Fruit fly (Drosophila melanogaster) whole organism, embryonic: ENCODE data around the gene spn-B.

Source experiments
- Aef1 ChIP-seq: fragments of 200-800 bp; sonication (Bioruptor generic); IDR thresholded peaks from 3 replicates; pipeline ENCODE4 v1.3.6; 2022; ENCODE audit warnings: missing biosample characterization, missing genetic modification characterization
- Atf6 ChIP-seq: fragments of 200-800 bp; sonication (Bioruptor generic); IDR thresholded peaks from 2 replicates; pipeline ENCODE4 v1.3.6; 2022; ENCODE audit warnings: missing biosample characterization, missing genetic modification characterization
- CG10274 ChIP-seq: fragments of 200-800 bp; sonication (Bioruptor generic); optimal IDR thresholded peaks from 3 replicates; lab custom pipeline; 2017; ENCODE audit warnings: missing biosample characterization, mild to moderate bottlenecking, missing genetic modification characterization
- CG10959 ChIP-seq: fragments of 200-800 bp; sonication (Bioruptor generic); IDR thresholded peaks from 2 replicates; pipeline ENCODE4 v1.3.6; 2022; ENCODE audit warnings: missing biosample characterization, missing genetic modification characterization
- CG11695 ChIP-seq: fragments of 200-800 bp; sonication (Bioruptor generic); IDR thresholded peaks from 3 replicates; pipeline ENCODE4 v1.3.6; 2022; ENCODE audit warnings: missing biosample characterization, missing genetic modification characterization
- CG12071 ChIP-seq: fragments of 200-800 bp; sonication (Bioruptor generic); optimal IDR thresholded peaks from 3 replicates; lab custom pipeline; 2018; ENCODE audit warnings: missing biosample characterization, mild to moderate bottlenecking, missing genetic modification characterization
- CG12219 ChIP-seq: fragments of 200-800 bp; sonication (Bioruptor generic); optimal IDR thresholded peaks from 3 replicates; lab custom pipeline; 2018; ENCODE audit warnings: missing biosample characterization, mild to moderate bottlenecking, missing genetic modification characterization
- CG12942 ChIP-seq: fragments of 200-800 bp; sonication (Bioruptor generic); optimal IDR thresholded peaks from 3 replicates; lab custom pipeline; 2016; ENCODE audit warnings: missing biosample characterization, missing genetic modification characterization
- CG13296 ChIP-seq: fragments of 200-800 bp; sonication (Bioruptor generic); optimal IDR thresholded peaks from 3 replicates; lab custom pipeline; 2018; ENCODE audit warnings: missing biosample characterization, mild to moderate bottlenecking, missing genetic modification characterization
- CG13424 ChIP-seq: fragments of 200-800 bp; sonication (Bioruptor generic); optimal IDR thresholded peaks from 2 replicates; lab custom pipeline; 2019; ENCODE audit warnings: missing biosample characterization, mild to moderate bottlenecking, missing genetic modification characterization, moderate library complexity
- CG16815 ChIP-seq: fragments of 200-800 bp; sonication (Bioruptor generic); optimal IDR thresholded peaks from 3 replicates; lab custom pipeline; 2017; ENCODE audit warnings: missing biosample characterization, mild to moderate bottlenecking, missing genetic modification characterization
- CG17829 ChIP-seq: fragments of 200-800 bp; optimal IDR thresholded peaks from 2 replicates; lab custom pipeline; 2019; ENCODE audit warnings: missing biosample characterization, mild to moderate bottlenecking, missing genetic modification characterization, moderate library complexity
- CG2199 ChIP-seq: fragments of 200-800 bp; sonication (Bioruptor generic); IDR thresholded peaks from 3 replicates; pipeline ENCODE4 v1.3.6; 2022; ENCODE audit warnings: missing biosample characterization, missing genetic modification characterization
- CG34422 ChIP-seq: fragments of 200-800 bp; sonication (Bioruptor generic); IDR thresholded peaks from 3 replicates; pipeline ENCODE4 v1.3.6; 2022; ENCODE audit warnings: missing biosample characterization, missing genetic modification characterization
- CG43689 ChIP-seq: fragments of 200-800 bp; sonication (Bioruptor generic); IDR thresholded peaks from 2 replicates; pipeline ENCODE4 v1.3.6; 2022; ENCODE audit warnings: missing biosample characterization, missing genetic modification characterization
- CG6765 ChIP-seq: fragments of 200-800 bp; sonication (Bioruptor generic); optimal IDR thresholded peaks from 3 replicates; lab custom pipeline; 2017; ENCODE audit warnings: missing biosample characterization, mild to moderate bottlenecking, missing genetic modification characterization
- CG7271 ChIP-seq: fragments of 200-800 bp; sonication (Bioruptor generic); optimal IDR thresholded peaks from 2 replicates; lab custom pipeline; 2018; ENCODE audit warnings: missing biosample characterization, mild to moderate bottlenecking, missing genetic modification characterization, moderate library complexity
- CG7357 ChIP-seq: fragments of 200-800 bp; sonication (Bioruptor generic); IDR thresholded peaks from 3 replicates; pipeline ENCODE4 v1.3.6; 2022; ENCODE audit warnings: missing biosample characterization, missing genetic modification characterization
- CG7556 ChIP-seq: fragments of 200-800 bp; sonication (Bioruptor generic); optimal IDR thresholded peaks from 2 replicates; lab custom pipeline; 2017; ENCODE audit warnings: missing biosample characterization, mild to moderate bottlenecking, missing genetic modification characterization
- CG7839 ChIP-seq: fragments of 200-800 bp; sonication (Bioruptor generic); optimal IDR thresholded peaks from 3 replicates; lab custom pipeline; 2018; ENCODE audit warnings: missing biosample characterization, mild to moderate bottlenecking, missing genetic modification characterization, moderate library complexity
- CG8281 ChIP-seq: fragments of 200-800 bp; sonication (Bioruptor generic); optimal IDR thresholded peaks from 2 replicates; lab custom pipeline; 2018; ENCODE audit warnings: missing biosample characterization, mild to moderate bottlenecking, missing genetic modification characterization, moderate library complexity
- CG8388 ChIP-seq: fragments of 200-800 bp; sonication (Bioruptor generic); optimal IDR thresholded peaks from 2 replicates; lab custom pipeline; 2019; ENCODE audit warnings: missing biosample characterization, mild to moderate bottlenecking, missing genetic modification characterization, moderate library complexity
- Deaf1 ChIP-seq: fragments of 200-800 bp; optimal IDR thresholded peaks from 3 replicates; lab custom pipeline; 2019; ENCODE audit warnings: missing biosample characterization, mild to moderate bottlenecking, missing genetic modification characterization, moderate library complexity
- Drgx ChIP-seq: fragments of 200-800 bp; sonication (Bioruptor generic); IDR thresholded peaks from 2 replicates; pipeline ENCODE4 v1.3.6; 2022; ENCODE audit warnings: missing biosample characterization, missing genetic modification characterization
- H2.0 ChIP-seq: fragments of 200-800 bp; sonication (Bioruptor generic); IDR thresholded peaks from 2 replicates; pipeline ENCODE4 v1.3.6; 2022; ENCODE audit warnings: missing biosample characterization, missing genetic modification characterization
- HLHmδ ChIP-seq: fragments of 200-800 bp; sonication (Bioruptor generic); optimal IDR thresholded peaks from 2 replicates; lab custom pipeline; 2018; ENCODE audit warnings: missing biosample characterization, mild to moderate bottlenecking, missing genetic modification characterization, moderate library complexity
- Meics ChIP-seq: fragments of 200-800 bp; sonication (Bioruptor generic); optimal IDR thresholded peaks from 2 replicates; lab custom pipeline; 2017; ENCODE audit warnings: missing biosample characterization, mild to moderate bottlenecking, missing genetic modification characterization
- Oli ChIP-seq: fragments of 200-800 bp; sonication (Bioruptor generic); optimal IDR thresholded peaks from 2 replicates; lab custom pipeline; 2018; ENCODE audit warnings: missing biosample characterization, mild to moderate bottlenecking, missing genetic modification characterization, moderate library complexity
- Sin3A ChIP-seq: fragments of >200 bp; optimal IDR thresholded peaks from 2 replicates; lab custom pipeline; 2018
- Ssrp ChIP-seq: fragments of 200-800 bp; sonication (Bioruptor generic); optimal IDR thresholded peaks from 2 replicates; lab custom pipeline; 2018; ENCODE audit warnings: missing biosample characterization, mild to moderate bottlenecking, missing genetic modification characterization, moderate library complexity
- Xbp1 ChIP-seq: fragments of 200-800 bp; sonication (Bioruptor generic); optimal IDR thresholded peaks from 3 replicates; lab custom pipeline; 2016; ENCODE audit warnings: missing biosample characterization, mild to moderate bottlenecking, missing genetic modification characterization
- ab ChIP-seq: fragments of 200-800 bp; sonication (Bioruptor generic); optimal IDR thresholded peaks from 2 replicates; lab custom pipeline; 2016; ENCODE audit warnings: missing biosample characterization, missing genetic modification characterization
- bbx ChIP-seq: fragments of 200-800 bp; sonication (Bioruptor generic); IDR thresholded peaks from 2 replicates; pipeline ENCODE4 v1.3.6; 2022; ENCODE audit warnings: missing biosample characterization, missing genetic modification characterization; ENCODE audit not compliant: partially characterized antibody
- chinmo ChIP-seq: fragments of 200-800 bp; sonication (Bioruptor generic); IDR thresholded peaks from 4 replicates; pipeline ENCODE4 v1.3.6; 2022; ENCODE audit warnings: missing biosample characterization, missing genetic modification characterization; ENCODE audit not compliant: partially characterized antibody
- crp ChIP-seq, 2 experiments: fragments of 200-800 bp; sonication (Bioruptor generic); optimal IDR thresholded peaks; 2 replicates in 1 of 2; 3 replicates in 1 of 2; lab custom pipeline; 2017; ENCODE audit warnings: missing biosample characterization in 2 of 2, missing genetic modification characterization in 2 of 2, mild to moderate bottlenecking in 1 of 2, moderate library complexity in 1 of 2
- dan ChIP-seq: fragments of 200-800 bp; sonication (Bioruptor generic); IDR thresholded peaks from 2 replicates; pipeline ENCODE4 v1.3.6; 2022; ENCODE audit warnings: missing biosample characterization, missing genetic modification characterization
- dmrt99B ChIP-seq: fragments of 200-800 bp; sonication (Bioruptor generic); optimal IDR thresholded peaks from 2 replicates; lab custom pipeline; 2018; ENCODE audit warnings: missing biosample characterization, mild to moderate bottlenecking, missing genetic modification characterization, moderate library complexity
- ems ChIP-seq: fragments of 200-800 bp; sonication (Bioruptor generic); optimal IDR thresholded peaks from 3 replicates; lab custom pipeline; 2016; ENCODE audit warnings: missing biosample characterization, missing genetic modification characterization
- en ChIP-seq: fragments of 200-800 bp; sonication (Bioruptor generic); optimal IDR thresholded peaks from 2 replicates; lab custom pipeline; 2016; ENCODE audit warnings: missing biosample characterization, missing genetic modification characterization
- fd3F ChIP-seq: fragments of 200-800 bp; sonication (Bioruptor generic); optimal IDR thresholded peaks from 2 replicates; lab custom pipeline; 2018; ENCODE audit warnings: missing biosample characterization, mild to moderate bottlenecking, missing genetic modification characterization, moderate library complexity
- fru ChIP-seq: fragments of >200 bp; optimal IDR thresholded peaks from 2 replicates; lab custom pipeline; 2017
- gro ChIP-seq: fragments of 200-800 bp; sonication (Bioruptor generic); optimal IDR thresholded peaks from 2 replicates; lab custom pipeline; 2016; ENCODE audit warnings: missing biosample characterization, missing genetic modification characterization
- gsb ChIP-seq: fragments of 200-800 bp; sonication (Bioruptor generic); IDR thresholded peaks from 2 replicates; pipeline ENCODE4 v1.3.6; 2022; ENCODE audit warnings: missing biosample characterization, missing genetic modification characterization
- kay ChIP-seq: fragments of 200-800 bp; sonication (Bioruptor generic); optimal IDR thresholded peaks from 2 replicates; lab custom pipeline; 2016; ENCODE audit warnings: missing biosample characterization, missing genetic modification characterization
- nom ChIP-seq: fragments of 200-800 bp; sonication (Bioruptor generic); optimal IDR thresholded peaks from 2 replicates; lab custom pipeline; 2017; ENCODE audit warnings: missing biosample characterization, missing genetic modification characterization, mild to moderate bottlenecking, moderate library complexity, missing genetic modification reagents
- org-1 ChIP-seq: fragments of 200-800 bp; sonication (Bioruptor generic); optimal IDR thresholded peaks from 2 replicates; lab custom pipeline; 2017; ENCODE audit warnings: missing biosample characterization, missing genetic modification characterization
- phol ChIP-seq: fragments of 200-800 bp; sonication (Bioruptor generic); optimal IDR thresholded peaks from 3 replicates; lab custom pipeline; 2018; ENCODE audit warnings: missing biosample characterization, mild to moderate bottlenecking, missing genetic modification characterization, moderate library complexity
- slp2 ChIP-seq: fragments of 200-800 bp; sonication (Bioruptor generic); optimal IDR thresholded peaks from 2 replicates; lab custom pipeline; 2016; ENCODE audit warnings: missing biosample characterization, missing genetic modification characterization
- twi ChIP-seq: fragments of 200-800 bp; optimal IDR thresholded peaks from 2 replicates; lab custom pipeline; 2019; ENCODE audit warnings: missing biosample characterization, mild to moderate bottlenecking, missing genetic modification characterization, moderate library complexity
- wdn ChIP-seq: fragments of 200-800 bp; sonication (Bioruptor generic); IDR thresholded peaks from 2 replicates; pipeline ENCODE4 v1.3.6; 2022; ENCODE audit warnings: missing biosample characterization, missing genetic modification characterization

Gene spn-B

DNA sequence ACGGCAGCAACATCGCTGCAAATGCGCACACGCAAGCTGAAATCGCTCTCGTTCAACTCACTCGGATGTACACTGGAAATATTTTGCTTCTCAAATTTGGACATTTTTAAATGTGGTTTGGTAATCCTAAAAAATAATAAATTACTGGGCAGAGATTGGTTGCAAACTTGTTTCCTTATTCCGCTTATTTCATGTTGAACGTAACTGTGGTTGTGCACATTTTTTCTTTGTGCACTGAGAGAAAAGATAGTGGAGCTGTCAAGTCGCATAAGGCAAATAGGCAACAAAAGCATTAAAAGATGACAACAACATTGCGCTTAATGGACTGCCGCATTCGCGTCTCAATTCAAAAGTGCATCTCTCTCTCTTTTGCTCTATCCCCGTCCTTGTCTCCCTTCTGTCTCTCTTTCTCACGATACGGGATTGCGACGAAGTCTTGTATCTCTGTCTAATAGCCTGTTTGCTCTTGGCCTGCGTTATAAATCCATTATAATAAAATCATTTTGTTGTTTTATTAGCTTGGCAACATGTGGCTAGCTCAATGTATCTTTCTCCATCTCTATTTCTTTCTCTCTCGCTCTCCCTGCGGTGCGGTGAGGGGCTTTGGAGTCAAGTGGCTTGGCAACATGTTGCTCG, 45.5 kb downstream of the spn-B start (continued):
- TF ChIP-seq phol (tag; lab: Kevin White, UChicago): peak; percentile 95
- TF ChIP-seq CG7839: peak; percentile 87
- peak; percentile 92 for TF ChIP-seq ems (GFP tag; lab: Kevin White, UChicago)
- TF ChIP-seq fd3F (GFP tag; lab: Kevin White, UChicago): peak; percentile 89
- TF ChIP-seq CG34422 (GFP tag; lab: Robert Waterston, UW): peak; percentile 95
- TF ChIP-seq fru (lab: Kevin White, UChicago): no peak
- peak; percentile 98 for TF ChIP-seq Oli (tag; lab: Kevin White, UChicago)
- TF ChIP-seq CG16815 (GFP tag; lab: Kevin White, UChicago): peak; percentile 91
- peak; percentile 95 for TF ChIP-seq CG12942 (GFP tag; lab: Kevin White, UChicago)
- peak; percentile 78 for TF ChIP-seq CG12071 (GFP tag; lab: Kevin White, UChicago)
- peak; percentile 96 for TF ChIP-seq CG13424
- peak; percentile 88 for TF ChIP-seq wdn (GFP tag; lab: Robert Waterston, UW)
- no peak; the same call in 1 of the 2 replicates for TF ChIP-seq gsb
- peak; percentile 95 for TF ChIP-seq ab (GFP tag; lab: Kevin White, UChicago)
- peak; percentile 32 for TF ChIP-seq gro (GFP tag; lab: Kevin White, UChicago)
- TF ChIP-seq chinmo (GFP tag; lab: Robert Waterston, UW): peak; percentile 80; the same call in 2 of the 4 replicates
- no peak for TF ChIP-seq bbx (GFP tag; lab: Robert Waterston, UW)
- TF ChIP-seq dan (GFP tag; lab: Robert Waterston, UW): peak; percentile 61
- TF ChIP-seq kay (GFP tag; lab: Kevin White, UChicago): peak; percentile 69
- TF ChIP-seq CG11695 (GFP tag; lab: Robert Waterston, UW): peak; percentile 67; the same call in 1 of the 3 replicates
- peak; percentile 73 for TF ChIP-seq CG17829 (tag; lab: Kevin White, UChicago)
- peak; percentile 84 for TF ChIP-seq Meics (GFP tag; lab: Kevin White, UChicago)
- peak; percentile 70 for TF ChIP-seq nom
- TF ChIP-seq Drgx (GFP tag; lab: Robert Waterston, UW): peak; percentile 98
- peak; percentile 96 for TF ChIP-seq CG12219 (GFP tag; lab: Kevin White, UChicago)
- TF ChIP-seq CG10274 (GFP tag; lab: Kevin White, UChicago): peak; percentile 76
- no peak for TF ChIP-seq HLHmδ
- TF ChIP-seq CG6765 (GFP tag; lab: Kevin White, UChicago): peak; percentile 62
- peak in 1 of 2 experiments; percentile 64 for TF ChIP-seq crp (GFP tag; optimal IDR thresholded peaks at IDR 0.05; lab: Kevin White, UChicago)
- peak; percentile 96 for TF ChIP-seq Ssrp (tag; lab: Kevin White, UChicago)
- peak; percentile 92 for TF ChIP-seq CG8388 (GFP tag; lab: Kevin White, UChicago)
- TF ChIP-seq Sin3A (lab: Kevin White, UChicago): no peak
- TF ChIP-seq CG7357 (GFP tag; lab: Robert Waterston, UW): peak; percentile 86
- peak; percentile 93 for TF ChIP-seq CG43689 (GFP tag; lab: Robert Waterston, UW)
- peak; percentile 94 for TF ChIP-seq Atf6
- peak; percentile 83 for TF ChIP-seq twi
- TF ChIP-seq CG10959 (GFP tag; lab: Robert Waterston, UW): peak; percentile 68
- peak; percentile 94 for TF ChIP-seq Aef1 (GFP tag; lab: Robert Waterston, UW)
- peak; percentile 97 for TF ChIP-seq slp2
- TF ChIP-seq CG2199: peak; percentile 99
- TF ChIP-seq Deaf1: peak; percentile 64
- peak; percentile 63 for TF ChIP-seq CG8281 (tag; lab: Kevin White, UChicago)
- TF ChIP-seq Xbp1 (GFP tag; lab: Kevin White, UChicago): peak; percentile 97
- peak; percentile 93 for TF ChIP-seq en
- TF ChIP-seq org-1 (GFP tag; lab: Kevin White, UChicago): peak; percentile 92
- peak; percentile 93 for TF ChIP-seq CG7556
- peak; percentile 96 for TF ChIP-seq H2.0 (GFP tag; lab: Robert Waterston, UW)
- peak; percentile 88 for TF ChIP-seq dmrt99B
- TF ChIP-seq CG7271 (tag; lab: Kevin White, UChicago): no peak
- peak; percentile 65 for TF ChIP-seq CG13296 (GFP tag; lab: Kevin White, UChicago)
